Worm (Caenorhabditis elegans) whole organism, L3 larva: Measurements from ENCODE around the gene F41B4.1.

Source experiments
- egl-27 ChIP-seq: sonication (generic microtip); optimal IDR thresholded peaks from 4 replicates; lab custom pipeline; 2017; ENCODE audit warnings: missing biosample characterization, missing genetic modification reagents, missing genetic modification characterization
- elt-1 ChIP-seq: fragments of 150-350 bp; optimal IDR thresholded peaks from 2 replicates; lab custom pipeline; 2014; ENCODE audit warnings: missing biosample characterization, missing genetic modification characterization
- nhr-12 ChIP-seq: fragments of 150-350 bp; optimal IDR thresholded peaks from 2 replicates; lab custom pipeline; 2014; ENCODE audit warnings: missing biosample characterization, missing genetic modification characterization
- pha-4 ChIP-seq: fragments of 150-350 bp; optimal IDR thresholded peaks from 2 replicates; lab custom pipeline; 2014; ENCODE audit warnings: missing biosample characterization, missing genetic modification reagents, missing genetic modification characterization
- snpc-4 ChIP-seq: fragments of 150-350 bp; optimal IDR thresholded peaks from 2 replicates; lab custom pipeline; 2014; ENCODE audit warnings: missing biosample characterization, missing genetic modification characterization
- ztf-11 ChIP-seq: fragments of 150-350 bp; optimal IDR thresholded peaks from 2 replicates; lab custom pipeline; 2014; ENCODE audit warnings: missing biosample characterization, missing genetic modification characterization

DNA sequence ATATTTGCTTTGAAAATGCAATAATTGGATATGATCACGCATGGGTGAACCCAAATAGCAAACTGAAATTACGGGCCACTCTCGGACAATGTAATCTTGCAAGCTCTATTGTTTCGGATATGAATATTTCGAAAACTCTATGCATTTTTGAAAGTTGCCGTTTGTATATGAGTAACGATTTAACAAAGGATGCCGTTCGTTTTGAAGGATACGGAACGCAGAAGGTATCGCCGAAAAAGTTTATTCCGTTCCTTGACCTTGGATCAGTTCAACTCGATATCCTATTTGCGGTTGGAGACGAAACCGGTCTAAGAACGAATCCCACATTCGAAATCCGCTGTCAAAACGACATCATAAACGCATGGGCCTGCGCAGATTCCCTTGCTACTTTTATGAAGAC is 12.6 kb downstream of the F41B4.1 start:
- TF ChIP-seq nhr-12 (no peak), elt-1 (no peak), pha-4 (tag; lab: Kevin White, UChicago) (no peak), snpc-4 (tag; lab: Kevin White, UChicago) (no peak), ztf-11 (tag; lab: Kevin White, UChicago) (no peak), egl-27 (no peak)
